Worm (Caenorhabditis elegans): Measurements from ENCODE around the gene F21D9.8.

DNA sequence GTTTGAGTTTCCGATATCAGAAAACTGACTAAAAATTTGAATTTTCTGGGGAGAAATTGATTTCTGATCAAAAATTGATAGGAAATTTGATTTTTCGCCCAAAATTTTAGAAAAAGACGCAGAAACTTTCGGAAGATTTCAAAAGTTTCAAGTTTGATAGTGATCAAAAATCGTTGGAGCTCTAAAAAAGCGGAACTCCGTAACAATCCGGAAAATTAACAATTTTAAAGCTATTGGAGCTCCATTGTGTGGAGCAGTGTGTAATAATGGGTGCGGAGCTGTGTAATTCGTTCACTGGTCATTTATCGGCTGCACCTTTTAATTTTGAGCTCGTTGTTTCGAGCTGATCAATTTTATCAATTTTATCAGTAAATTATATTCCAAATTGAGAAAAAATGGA, 26.3 kb downstream of the F21D9.8 start, which contains the start of gene F21D9.4:
- TF ChIP-seq efl-1 (optimal IDR thresholded peaks at IDR 0.05) (no peak), efl-1 (GFP tag; optimal IDR thresholded peaks at IDR 0.05 in 1 of 2) (no peak), ama-1 (optimal IDR thresholded peaks at IDR 0.05) (no peak), nhr-90 (tag; optimal IDR thresholded peaks at IDR 0.05; ENCODE audit: poor library complexity) (no peak), nhr-76 (tag; optimal IDR thresholded peaks at IDR 0.05) (no peak)
